Worm (Caenorhabditis elegans) whole organism, L1 larva: ENCODE measurements around the gene F54E7.9.

Source experiments
- C34B4.2 ChIP-seq: sonication (generic microtip); optimal IDR thresholded peaks from 2 replicates; lab custom pipeline; 2017; ENCODE audit warnings: mild to moderate bottlenecking, missing genetic modification characterization, missing compliant biosample characterization
- F16B12.6 ChIP-seq: fragments of 150-350 bp; optimal IDR thresholded peaks from 2 replicates; lab custom pipeline; 2014; ENCODE audit warnings: missing biosample characterization, missing genetic modification characterization
- aha-1 ChIP-seq: fragments of 150-350 bp; optimal IDR thresholded peaks from 2 replicates; lab custom pipeline; 2014; ENCODE audit warnings: missing biosample characterization, missing genetic modification characterization
- ama-1 ChIP-seq: fragments of 150-350 bp; optimal IDR thresholded peaks from 2 replicates; lab custom pipeline; 2014
- blmp-1 ChIP-seq: fragments of 150-350 bp; optimal IDR thresholded peaks from 2 replicates; lab custom pipeline; 2014; ENCODE audit warnings: missing biosample characterization, missing genetic modification characterization
- ceh-63 ChIP-seq: fragments of 200-800 bp; sonication (Bioruptor generic); optimal IDR thresholded peaks from 2 replicates; lab custom pipeline; 2018; ENCODE audit warnings: mild to moderate bottlenecking, missing genetic modification characterization, missing compliant biosample characterization
- ceh-82 ChIP-seq, 3 experiments: fragments of 150-350 bp in 1 of 3; sonication (generic microtip) in 2 of 3; optimal IDR thresholded peaks; 2 replicates each; lab custom pipeline; 2014 to 2017; ENCODE audit warnings: missing biosample characterization in 3 of 3, missing genetic modification characterization in 3 of 3
- ceh-88 ChIP-seq: fragments of 200-800 bp; sonication (Bioruptor generic); IDR thresholded peaks from 2 replicates; pipeline ENCODE4 v1.3.6; 2022; ENCODE audit warnings: missing genetic modification characterization, missing compliant biosample characterization
- ceh-90 ChIP-seq: sonication (generic microtip); optimal IDR thresholded peaks from 2 replicates; lab custom pipeline; 2016; ENCODE audit warnings: missing genetic modification characterization, missing compliant biosample characterization
- ces-1 ChIP-seq: fragments of 150-350 bp; optimal IDR thresholded peaks from 2 replicates; lab custom pipeline; 2014; ENCODE audit warnings: missing biosample characterization, missing genetic modification reagents, missing genetic modification characterization
- dsc-1 ChIP-seq: sonication (generic microtip); optimal IDR thresholded peaks from 2 replicates; lab custom pipeline; 2016; ENCODE audit warnings: mild to moderate bottlenecking, missing genetic modification characterization, missing compliant biosample characterization
- efl-1 ChIP-seq, 4 experiments: fragments of 150-350 bp; optimal IDR thresholded peaks in 3 of 4; peaks in 1 of 4; 1 replicate in 1 of 4; 2 replicates in 3 of 4; lab custom pipeline; 2014; ENCODE audit warnings: missing biosample characterization in 2 of 4, missing genetic modification characterization in 2 of 4, missing genetic modification reagents in 2 of 4
- egl-13 ChIP-seq: sonication (generic microtip); optimal IDR thresholded peaks from 2 replicates; lab custom pipeline; 2016; ENCODE audit warnings: missing genotype, missing genetic modification reagents, missing genetic modification characterization, missing compliant biosample characterization
- egl-27 ChIP-seq, 2 experiments: fragments of 150-350 bp in 1 of 2; sonication (generic microtip); optimal IDR thresholded peaks; 3 replicates each; lab custom pipeline; 2017 to 2018; ENCODE audit warnings: missing biosample characterization in 2 of 2, missing genetic modification characterization in 2 of 2, missing genetic modification reagents in 2 of 2
- fkh-10 ChIP-seq: sonication (generic microtip); optimal IDR thresholded peaks from 2 replicates; lab custom pipeline; 2017; ENCODE audit warnings: missing biosample characterization, missing genetic modification reagents, missing genetic modification characterization
- hlh-17 ChIP-seq: fragments of 200-800 bp; sonication (Bioruptor generic); optimal IDR thresholded peaks from 2 replicates; lab custom pipeline; 2018; ENCODE audit warnings: missing genetic modification characterization, mild to moderate bottlenecking, missing compliant biosample characterization, moderate library complexity, borderline replicate concordance
- hpl-2 ChIP-seq: fragments of 150-350 bp; optimal IDR thresholded peaks from 2 replicates; lab custom pipeline; 2014; ENCODE audit warnings: missing biosample characterization, missing genetic modification reagents, missing genetic modification characterization
- irx-1 ChIP-seq: sonication (generic microtip); optimal IDR thresholded peaks from 2 replicates; lab custom pipeline; 2016; ENCODE audit warnings: missing genetic modification characterization, missing compliant biosample characterization
- jun-1 ChIP-seq: fragments of 150-350 bp; optimal IDR thresholded peaks from 2 replicates; lab custom pipeline; 2014; ENCODE audit warnings: missing biosample characterization, missing genetic modification reagents, missing genetic modification characterization
- lin-14 ChIP-seq: fragments of 200-800 bp; sonication (Bioruptor generic); optimal IDR thresholded peaks from 2 replicates; lab custom pipeline; 2018; ENCODE audit warnings: mild to moderate bottlenecking, missing genetic modification characterization, moderate library complexity, missing compliant biosample characterization
- lin-35 ChIP-seq, 2 experiments: fragments of 150-350 bp; optimal IDR thresholded peaks; 2 replicates each; lab custom pipeline; 2014; ENCODE audit warnings: missing biosample characterization in 2 of 2, missing genetic modification characterization in 2 of 2, missing genetic modification reagents in 2 of 2
- lin-39 ChIP-seq: fragments of 150-350 bp; optimal IDR thresholded peaks from 2 replicates; lab custom pipeline; 2014; ENCODE audit warnings: missing biosample characterization, missing genetic modification reagents, missing genetic modification characterization
- mdl-1 ChIP-seq, 2 experiments: fragments of 150-350 bp; optimal IDR thresholded peaks; 2 replicates each; lab custom pipeline; 2014 to 2017; ENCODE audit warnings: missing biosample characterization in 2 of 2, missing genetic modification characterization in 2 of 2, inconsistent platforms in 1 of 2
- mep-1 ChIP-seq: fragments of 150-350 bp; optimal IDR thresholded peaks from 2 replicates; lab custom pipeline; 2014; ENCODE audit warnings: missing biosample characterization, missing genetic modification characterization
- nhr-11 ChIP-seq: fragments of 150-350 bp; optimal IDR thresholded peaks from 2 replicates; lab custom pipeline; 2014; ENCODE audit warnings: missing biosample characterization, missing genetic modification characterization
- nhr-12 ChIP-seq: sonication (generic microtip); optimal IDR thresholded peaks from 2 replicates; lab custom pipeline; 2017; ENCODE audit warnings: missing biosample characterization, missing genetic modification characterization
- nhr-20 ChIP-seq: sonication (generic microtip); optimal IDR thresholded peaks from 2 replicates; lab custom pipeline; 2016; ENCODE audit warnings: mild to moderate bottlenecking, missing genetic modification characterization, missing compliant biosample characterization
- nhr-28 ChIP-seq: fragments of 150-350 bp; optimal IDR thresholded peaks from 2 replicates; lab custom pipeline; 2014; ENCODE audit warnings: missing biosample characterization, missing genetic modification characterization
- nhr-47 ChIP-seq: sonication (generic microtip); optimal IDR thresholded peaks from 2 replicates; lab custom pipeline; 2016; ENCODE audit warnings: mild to moderate bottlenecking, missing genetic modification characterization, moderate library complexity, missing compliant biosample characterization
- nhr-71 ChIP-seq: sonication (generic microtip); optimal IDR thresholded peaks from 2 replicates; lab custom pipeline; 2016; ENCODE audit warnings: mild to moderate bottlenecking, missing genetic modification characterization, moderate library complexity, missing compliant biosample characterization
- nhr-84 ChIP-seq: sonication (generic microtip); optimal IDR thresholded peaks from 2 replicates; lab custom pipeline; 2017; ENCODE audit warnings: missing biosample characterization, missing genetic modification characterization
- nhr-85 ChIP-seq: sonication (generic microtip); peaks from one replicate; lab custom pipeline; 2016; ENCODE audit warnings: missing genetic modification characterization, inconsistent platforms, missing compliant biosample characterization
- pag-3 ChIP-seq: sonication (generic microtip); optimal IDR thresholded peaks from 2 replicates; lab custom pipeline; 2017; ENCODE audit warnings: missing genetic modification characterization, mild to moderate bottlenecking, missing compliant biosample characterization, antibody characterized with exemption, borderline replicate concordance; ENCODE audit not compliant: insufficient read depth
- pax-3 ChIP-seq: fragments of 200-800 bp; sonication (Bioruptor generic); optimal IDR thresholded peaks from 2 replicates; lab custom pipeline; 2018; ENCODE audit warnings: mild to moderate bottlenecking, missing genetic modification characterization, moderate library complexity, missing compliant biosample characterization
- pqm-1 ChIP-seq: sonication (generic microtip); optimal IDR thresholded peaks from 3 replicates; lab custom pipeline; 2017; ENCODE audit warnings: missing biosample characterization, missing genetic modification characterization
- skn-1 ChIP-seq: fragments of 150-350 bp; optimal IDR thresholded peaks from 2 replicates; lab custom pipeline; 2014; ENCODE audit warnings: missing biosample characterization, missing genetic modification characterization
- snu-23 ChIP-seq: sonication (generic microtip); optimal IDR thresholded peaks from 2 replicates; lab custom pipeline; 2016; ENCODE audit warnings: missing genetic modification characterization, missing compliant biosample characterization
- sox-4 ChIP-seq: sonication (generic microtip); optimal IDR thresholded peaks from 2 replicates; lab custom pipeline; 2016; ENCODE audit warnings: missing genetic modification characterization, missing compliant biosample characterization
- sup-37 ChIP-seq: fragments of 200-800 bp; sonication (Bioruptor generic); optimal IDR thresholded peaks from 2 replicates; lab custom pipeline; 2018; ENCODE audit warnings: mild to moderate bottlenecking, missing genetic modification characterization, missing compliant biosample characterization
- swsn-7 ChIP-seq: sonication (generic microtip); optimal IDR thresholded peaks from 2 replicates; lab custom pipeline; 2016; ENCODE audit warnings: missing genetic modification characterization, missing compliant biosample characterization
- tbx-2 ChIP-seq: sonication (generic microtip); optimal IDR thresholded peaks from 2 replicates; lab custom pipeline; 2016; ENCODE audit warnings: missing genetic modification characterization, missing compliant biosample characterization
- tlp-1 ChIP-seq: fragments of 150-350 bp; optimal IDR thresholded peaks from 2 replicates; lab custom pipeline; 2014; ENCODE audit warnings: missing biosample characterization, missing genetic modification characterization
- unc-130 ChIP-seq: fragments of 150-350 bp; optimal IDR thresholded peaks from 2 replicates; lab custom pipeline; 2017; ENCODE audit warnings: missing biosample characterization, missing genetic modification characterization, inconsistent platforms
- unc-30 ChIP-seq: sonication (generic microtip); optimal IDR thresholded peaks from 2 replicates; lab custom pipeline; 2017; ENCODE audit warnings: missing biosample characterization, missing genetic modification characterization
- unc-62 ChIP-seq: fragments of 150-350 bp; optimal IDR thresholded peaks from 2 replicates; lab custom pipeline; 2014; ENCODE audit warnings: missing biosample characterization, missing genetic modification reagents, missing genetic modification characterization
- unc-98 ChIP-seq: fragments of 200-800 bp; sonication (Bioruptor generic); IDR thresholded peaks from 2 replicates; pipeline ENCODE4 v1.3.6; 2022; ENCODE audit warnings: missing genetic modification characterization, missing compliant biosample characterization
- vab-15 ChIP-seq: sonication (generic microtip); optimal IDR thresholded peaks from 2 replicates; lab custom pipeline; 2017; ENCODE audit warnings: missing genotype, mild to moderate bottlenecking, missing genetic modification characterization, missing compliant biosample characterization
- xbp-1 ChIP-seq: sonication (generic microtip); optimal IDR thresholded peaks from 2 replicates; lab custom pipeline; 2016; ENCODE audit warnings: missing genetic modification characterization, missing compliant biosample characterization
- zip-4 ChIP-seq: fragments of 200-800 bp; sonication (Bioruptor generic); optimal IDR thresholded peaks from 2 replicates; lab custom pipeline; 2018; ENCODE audit warnings: mild to moderate bottlenecking, missing genetic modification characterization, moderate library complexity, missing compliant biosample characterization

The F54E7.9 gene

ce11 chrIII:5717173-5717748 lies 39.6 kb upstream of the F54E7.9 start:
- TF ChIP-seq egl-13 (tag; lab: Kevin White, UChicago) (no peak), pqm-1 (tag; lab: Kevin White, UChicago) (no peak), xbp-1 (tag; lab: Kevin White, UChicago) (no peak), unc-98 (GFP tag; lab: Robert Waterston, UW) (no peak), lin-39 (tag; lab: Kevin White, UChicago) (no peak), hpl-2 (no peak), nhr-11 (no peak), aha-1 (tag; lab: Kevin White, UChicago) (no peak), fkh-10 (GFP tag; lab: Kevin White, UChicago) (no peak), hlh-17 (GFP tag; lab: Kevin White, UChicago) (no peak), sox-4 (tag; lab: Kevin White, UChicago) (no peak), ceh-82 (tag; optimal IDR thresholded peaks at IDR 0.05; lab: Kevin White, UChicago) (no peak), irx-1 (no peak), sup-37 (GFP tag; lab: Kevin White, UChicago) (no peak), nhr-12 (tag; lab: Kevin White, UChicago) (no peak), lin-14 (GFP tag; lab: Kevin White, UChicago) (no peak), nhr-85 (tag; lab: Kevin White, UChicago) (no peak), jun-1 (tag; lab: Kevin White, UChicago) (no peak)

ce11 chrIII:5715467-5715866 lies 37.8 kb upstream of the F54E7.9 start:
- TF ChIP-seq blmp-1 (tag; lab: Kevin White, UChicago) (peak; percentile 52), ceh-88 (GFP tag; lab: Robert Waterston, UW) (no peak), fkh-10 (GFP tag; lab: Kevin White, UChicago) (peak; percentile 10), egl-27 (tag; optimal IDR thresholded peaks at IDR 0.05; lab: Kevin White, UChicago) (no peak), C34B4.2 (tag; lab: Kevin White, UChicago) (no peak), nhr-47 (peak; percentile 40), unc-130 (no peak), vab-15 (no peak), ceh-63 (GFP tag; lab: Kevin White, UChicago) (no peak), ama-1 (lab: Kevin White, UChicago) (no peak), ceh-90 (tag; lab: Kevin White, UChicago) (no peak), mdl-1 (tag; optimal IDR thresholded peaks at IDR 0.05; lab: Kevin White, UChicago) (peak in 1 of 2 experiments; percentile 62), pqm-1 (tag; lab: Kevin White, UChicago) (no peak), mep-1 (tag; lab: Kevin White, UChicago) (peak; percentile 74), dsc-1 (tag; lab: Kevin White, UChicago) (peak; percentile 30), nhr-28 (tag; lab: Kevin White, UChicago) (no peak), pax-3 (tag; lab: Kevin White, UChicago) (no peak), lin-35 (GFP tag; optimal IDR thresholded peaks at IDR 0.05; lab: Kevin White, UChicago) (peak; percentile 55 to 64), nhr-71 (tag; lab: Kevin White, UChicago) (peak; percentile 58), tbx-2 (peak; percentile 46), unc-62 (GFP tag; lab: Kevin White, UChicago) (no peak), efl-1 (optimal IDR thresholded peaks at IDR 0.05; lab: Kevin White, UChicago) (peak; percentile 68 to 83), efl-1 (GFP tag; optimal IDR thresholded peaks at IDR 0.05 in 1 of 2; lab: Kevin White, UChicago) (peak; percentile 30 to 96), pag-3 (no peak), zip-4 (GFP tag; lab: Kevin White, UChicago) (no peak), egl-13 (tag; lab: Kevin White, UChicago) (no peak), tlp-1 (no peak), F16B12.6 (tag; lab: Kevin White, UChicago) (no peak), xbp-1 (tag; lab: Kevin White, UChicago) (peak; percentile 36), nhr-20 (tag; lab: Kevin White, UChicago) (peak; percentile 5), jun-1 (tag; lab: Kevin White, UChicago) (peak; percentile 18), lin-14 (GFP tag; lab: Kevin White, UChicago) (peak; percentile 90), nhr-12 (tag; lab: Kevin White, UChicago) (no peak), snu-23 (GFP tag; lab: Kevin White, UChicago) (peak; percentile 67), swsn-7 (tag; lab: Kevin White, UChicago) (peak; percentile 56), unc-30 (tag; lab: Kevin White, UChicago) (no peak), nhr-84 (tag; lab: Kevin White, UChicago) (no peak), aha-1 (tag; lab: Kevin White, UChicago) (no peak), nhr-11 (no peak), skn-1 (tag; lab: Kevin White, UChicago) (peak; percentile 54), nhr-85 (tag; lab: Kevin White, UChicago) (no peak), ces-1 (no peak)
